Worm (Caenorhabditis elegans) whole organism, L4 larva: ENCODE data around the gene Y62E10A.19.

Experiments
- lir-3 ChIP-seq: sonication (generic microtip); optimal IDR thresholded peaks from 2 replicates; lab custom pipeline; 2016; ENCODE audit warnings: mild to moderate bottlenecking, missing genetic modification characterization, missing compliant biosample characterization
- pqm-1 ChIP-seq: sonication (generic microtip); optimal IDR thresholded peaks from 2 replicates; lab custom pipeline; 2017; ENCODE audit warnings: missing biosample characterization, missing genetic modification characterization

- TF ChIP-seq lir-3 (tag; lab: Kevin White, UChicago) (no peak), pqm-1 (tag; lab: Kevin White, UChicago) (no peak)
Observed at ce11 chrIV:13395255-13395654, 12.9 kb downstream of the Y62E10A.19 start.
